Worm (Caenorhabditis elegans) whole organism, early embryonic: ENCODE data around the gene R07E5.17.

Experiments used
- ceh-13 ChIP-seq: fragments of 200-800 bp; sonication (Bioruptor generic); optimal IDR thresholded peaks from 2 replicates; lab custom pipeline; 2018; ENCODE audit warnings: mild to moderate bottlenecking, missing genetic modification characterization, missing compliant biosample characterization
- ets-7 ChIP-seq: sonication (generic microtip); optimal IDR thresholded peaks from 2 replicates; lab custom pipeline; 2016; ENCODE audit warnings: missing genotype, missing genetic modification characterization, missing compliant biosample characterization

DNA sequence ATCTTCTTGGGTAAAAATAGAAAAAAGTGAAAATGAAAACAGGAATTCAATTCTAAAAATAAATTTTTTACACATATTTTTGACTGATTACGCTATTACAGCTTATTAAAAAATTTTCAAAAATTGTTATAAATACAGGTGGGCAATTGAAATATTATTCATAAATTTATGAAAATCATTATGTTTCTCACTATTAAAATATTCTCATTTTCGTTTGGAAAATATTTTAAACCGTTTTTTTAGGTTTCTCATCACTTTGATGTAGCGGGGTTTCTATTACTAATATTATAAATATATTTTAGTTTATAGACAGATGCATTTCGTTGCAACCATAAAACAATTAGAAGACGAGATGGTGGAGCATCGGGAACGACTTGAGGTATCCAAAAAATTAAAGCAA, 7.1 kb downstream of the R07E5.17 start, which contains the start of gene R07E5.5:
- TF ChIP-seq ceh-13 (GFP tag; lab: Kevin White, UChicago) (no peak), ets-7 (tag; lab: Kevin White, UChicago) (no peak)
